Worm (Caenorhabditis elegans): ENCODE results near the gene M03F4.6.
A peak's percentile ranks its signal among the peaks of the same experiment; 100 is the strongest.

The M03F4.6 gene

ce11 chrX:4976530-4976929, 7.4 kb upstream of the M03F4.6 start, which contains the start of gene lfi-1:
lfi-1 (plus strand) TSS chrX:4976830.
- no peak for TF ChIP-seq vab-15 (tag; optimal IDR thresholded peaks at IDR 0.05)
- no peak for TF ChIP-seq ceh-88 (GFP tag; IDR thresholded peaks at IDR 0.05)
- TF ChIP-seq sup-37 (GFP tag; optimal IDR thresholded peaks at IDR 0.05): no peak
- no peak for TF ChIP-seq sox-4 (tag; optimal IDR thresholded peaks at IDR 0.05)
- no peak for TF ChIP-seq irx-1 (tag; optimal IDR thresholded peaks at IDR 0.05)
- no peak for TF ChIP-seq mab-9 (GFP tag; IDR thresholded peaks at IDR 0.05)
- TF ChIP-seq ceh-63 (GFP tag; optimal IDR thresholded peaks at IDR 0.05): no peak
- no peak for TF ChIP-seq lin-14 (GFP tag; optimal IDR thresholded peaks at IDR 0.05)
- TF ChIP-seq lin-15B (tag; optimal IDR thresholded peaks at IDR 0.05): no peak
- TF ChIP-seq C34B4.2 (tag; optimal IDR thresholded peaks at IDR 0.05): no peak
- TF ChIP-seq fkh-4 (tag; optimal IDR thresholded peaks at IDR 0.05; ENCODE audit: borderline replicate concordance): no peak
- TF ChIP-seq nhr-77 (tag; optimal IDR thresholded peaks at IDR 0.05): no peak
- no peak for TF ChIP-seq ceh-8 (GFP tag; optimal IDR thresholded peaks at IDR 0.05)
- TF ChIP-seq ces-1 (GFP tag; optimal IDR thresholded peaks at IDR 0.05): no peak
- no peak for TF ChIP-seq unc-86 (tag; optimal IDR thresholded peaks at IDR 0.05)

ce11 chrX:4974486-4974885, 5.4 kb upstream of the M03F4.6 start:
- no peak for TF ChIP-seq nhr-71 (tag; optimal IDR thresholded peaks at IDR 0.05)
- no peak for TF ChIP-seq efl-1 (optimal IDR thresholded peaks at IDR 0.05)
- TF ChIP-seq efl-1 (GFP tag; optimal IDR thresholded peaks at IDR 0.05 in 1 of 2): peak in 1 of 2 experiments; percentile 28
- peak; percentile 23 for TF ChIP-seq blmp-1 (tag; optimal IDR thresholded peaks at IDR 0.05)
- no peak for TF ChIP-seq pax-3 (tag; optimal IDR thresholded peaks at IDR 0.05)

- TF ChIP-seq mep-1 (tag; optimal IDR thresholded peaks at IDR 0.05) (no peak), hlh-17 (GFP tag; optimal IDR thresholded peaks at IDR 0.05; ENCODE audit: borderline replicate concordance) (no peak), elt-3 (tag; optimal IDR thresholded peaks at IDR 0.05) (no peak), irx-1 (tag; optimal IDR thresholded peaks at IDR 0.05) (no peak), fkh-8 (tag; optimal IDR thresholded peaks at IDR 0.05) (no peak), lin-35 (GFP tag; optimal IDR thresholded peaks at IDR 0.05) (no peak), jun-1 (tag; optimal IDR thresholded peaks at IDR 0.05) (no peak), sptf-1 (tag; optimal IDR thresholded peaks at IDR 0.05) (no peak), lir-3 (tag; optimal IDR thresholded peaks at IDR 0.05; ENCODE audit: poor library complexity) (no peak), nhr-85 (tag) (peak; percentile 2), nhr-84 (tag; optimal IDR thresholded peaks at IDR 0.05) (no peak), nhr-77 (tag; optimal IDR thresholded peaks at IDR 0.05) (no peak), blmp-1 (tag; optimal IDR thresholded peaks at IDR 0.05) (peak; percentile 91), xbp-1 (tag; optimal IDR thresholded peaks at IDR 0.05) (peak; percentile 20), fos-1 (tag; optimal IDR thresholded peaks at IDR 0.05) (no peak), lin-39 (tag; optimal IDR thresholded peaks at IDR 0.05) (no peak), nhr-90 (tag; optimal IDR thresholded peaks at IDR 0.05; ENCODE audit: poor library complexity) (no peak), tlp-1 (tag; optimal IDR thresholded peaks at IDR 0.05) (no peak), grh-1 (GFP tag; IDR thresholded peaks at IDR 0.05) (no peak), rnt-1 (tag; optimal IDR thresholded peaks at IDR 0.05) (peak; percentile 47), efl-3 (GFP tag; optimal IDR thresholded peaks at IDR 0.05) (no peak), sox-4 (tag; optimal IDR thresholded peaks at IDR 0.05) (no peak), egl-13 (tag; optimal IDR thresholded peaks at IDR 0.05) (no peak), nhr-47 (tag; optimal IDR thresholded peaks at IDR 0.05) (no peak), lsy-2 (tag; optimal IDR thresholded peaks at IDR 0.05) (peak in 1 of 2 experiments; percentile 19), pag-3 (tag; optimal IDR thresholded peaks at IDR 0.05; ENCODE audit: borderline replicate concordance, insufficient read depth) (no peak), nhr-12 (tag; optimal IDR thresholded peaks at IDR 0.05) (no peak), dpl-1 (GFP tag; optimal IDR thresholded peaks at IDR 0.05) (no peak), nhr-237 (tag; optimal IDR thresholded peaks at IDR 0.05) (no peak), nhr-19 (GFP tag; conservative IDR thresholded peaks at IDR 0.05) (no peak)
These were observed 3.0 kb upstream of the M03F4.6 start for ce11 chrX:4972039-4972581.
